Fruit fly (Drosophila melanogaster) S2 (cell line): ENCODE data around the gene Rab14.

Source experiments
- CG8478 ChIP-seq: fragments of >200 bp; optimal IDR thresholded peaks from 2 replicates; lab custom pipeline; 2018
- CTCF ChIP-seq, 2 experiments: fragments of >200 bp; optimal IDR thresholded peaks; 2 replicates each; lab custom pipeline; 2018

DNA sequence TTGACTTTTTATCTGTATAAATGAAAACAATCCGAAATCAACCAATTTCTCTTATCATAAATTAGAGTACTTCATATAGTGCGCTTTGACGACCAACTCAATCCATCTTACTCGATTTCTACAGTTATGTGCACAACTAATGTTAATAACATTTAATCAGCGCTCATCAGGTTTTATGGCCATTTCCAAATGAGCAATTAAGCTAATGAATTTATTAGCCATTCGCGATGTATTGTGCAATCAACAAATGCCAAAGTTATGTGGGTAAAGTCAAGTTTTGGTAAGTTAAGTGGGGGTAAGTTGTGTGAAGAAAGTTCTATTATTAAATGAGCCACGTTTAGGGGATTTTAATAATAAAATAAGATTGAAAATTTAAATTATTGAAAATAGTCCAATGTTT lies 38.6 kb downstream of the Rab14 start:
- TF ChIP-seq CG8478 (lab: Kevin White, UChicago) (no peak), CTCF (optimal IDR thresholded peaks at IDR 0.05; lab: Kevin White, UChicago) (no peak)
